Worm (Caenorhabditis elegans): ENCODE measurements around the gene gldi-8.
A peak's percentile ranks its signal among the peaks of the same experiment; 100 is the strongest.

The gldi-8 gene

ce11 chrIII:12608220-12608958, 8.9 kb upstream of the gldi-8 start, which contains the start of gene epc-1:
TSS of gene epc-1 (minus strand) at chrIII:12608586.
- TF ChIP-seq T22C8.4 (GFP tag; IDR thresholded peaks at IDR 0.05), result no peak
- TF ChIP-seq klf-2 (GFP tag; conservative IDR thresholded peaks at IDR 0.05), result 0 out of 2 replicates have a peak, but pooled peaks have one; percentile 13
- peak; percentile 48; the same call in 1 of the 2 replicates for TF ChIP-seq flt-1 (GFP tag; IDR thresholded peaks at IDR 0.05)
- 0 out of 2 replicates have a peak, but pooled peaks have one; percentile 7 for TF ChIP-seq ztf-23 (GFP tag; IDR thresholded peaks at IDR 0.05)
- no peak for TF ChIP-seq ztf-29 (GFP tag; IDR thresholded peaks at IDR 0.05)
- TF ChIP-seq tab-1 (GFP tag; IDR thresholded peaks at IDR 0.05), result no peak
- TF ChIP-seq med-1 (GFP tag; optimal IDR thresholded peaks at IDR 0.05; ENCODE audit: insufficient read depth), result no peak
- peak; percentile 76 for TF ChIP-seq cog-1 (tag; optimal IDR thresholded peaks at IDR 0.05)
- no peak for TF ChIP-seq ref-1 (GFP tag; conservative IDR thresholded peaks at IDR 0.05)

ce11 chrIII:12607302-12607701, 7.8 kb upstream of the gldi-8 start:
- 0 out of 2 replicates have a peak, but pooled peaks have one; percentile 9 for TF ChIP-seq klf-2 (GFP tag; conservative IDR thresholded peaks at IDR 0.05)
- no peak for TF ChIP-seq cog-1 (tag; optimal IDR thresholded peaks at IDR 0.05)

DNA sequence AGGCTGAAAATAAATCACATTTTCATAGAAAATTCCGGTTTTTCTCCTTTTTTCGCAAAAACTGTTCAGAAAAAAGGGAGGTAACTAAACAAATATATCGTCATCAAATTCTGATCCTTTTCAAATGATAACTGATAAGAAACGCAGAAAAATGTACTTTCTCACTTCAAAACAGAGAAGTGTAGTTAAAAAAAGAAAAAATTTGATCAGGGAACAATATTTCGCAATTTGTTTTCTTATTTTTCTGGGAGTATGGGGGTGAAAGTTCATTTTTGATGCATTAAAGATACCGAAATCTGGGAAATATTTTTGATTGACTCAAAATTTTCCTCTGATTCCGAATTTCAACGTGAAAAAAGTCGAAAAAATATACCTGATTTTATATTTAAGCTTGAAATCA, 6.6 kb upstream of the gldi-8 start:
- no peak for TF ChIP-seq klf-2 (GFP tag; conservative IDR thresholded peaks at IDR 0.05)
- TF ChIP-seq ztf-29 (GFP tag; IDR thresholded peaks at IDR 0.05), result no peak
- TF ChIP-seq flt-1 (GFP tag; IDR thresholded peaks at IDR 0.05), result no peak
- no peak for TF ChIP-seq T22C8.4 (GFP tag; IDR thresholded peaks at IDR 0.05)
- TF ChIP-seq ref-1 (GFP tag; conservative IDR thresholded peaks at IDR 0.05), result no peak
- no peak for TF ChIP-seq med-1 (GFP tag; optimal IDR thresholded peaks at IDR 0.05; ENCODE audit: insufficient read depth)
- TF ChIP-seq ztf-23 (GFP tag; IDR thresholded peaks at IDR 0.05), result no peak
- TF ChIP-seq tab-1 (GFP tag; IDR thresholded peaks at IDR 0.05), result no peak
- no peak for TF ChIP-seq cog-1 (tag; optimal IDR thresholded peaks at IDR 0.05)

ce11 chrIII:12602070-12602469, 2.5 kb upstream of the gldi-8 start:
- TF ChIP-seq ref-1 (GFP tag; conservative IDR thresholded peaks at IDR 0.05) (no peak), ztf-29 (GFP tag; IDR thresholded peaks at IDR 0.05) (no peak), cog-1 (tag; optimal IDR thresholded peaks at IDR 0.05) (no peak), flt-1 (GFP tag; IDR thresholded peaks at IDR 0.05) (no peak), ztf-23 (GFP tag; IDR thresholded peaks at IDR 0.05) (no peak), klf-2 (GFP tag; conservative IDR thresholded peaks at IDR 0.05) (no peak), T22C8.4 (GFP tag; IDR thresholded peaks at IDR 0.05) (no peak), tab-1 (GFP tag; IDR thresholded peaks at IDR 0.05) (no peak), med-1 (GFP tag; optimal IDR thresholded peaks at IDR 0.05; ENCODE audit: insufficient read depth) (no peak)

ce11 chrIII:12598418-12599330, 855 bp downstream of the gldi-8 start:
- TF ChIP-seq ztf-29 (GFP tag; IDR thresholded peaks at IDR 0.05), result no peak
- no peak for TF ChIP-seq tab-1 (GFP tag; IDR thresholded peaks at IDR 0.05)
- TF ChIP-seq cog-1 (tag; optimal IDR thresholded peaks at IDR 0.05), result peak; percentile 45
- no peak for TF ChIP-seq klf-2 (GFP tag; conservative IDR thresholded peaks at IDR 0.05)
- no peak for TF ChIP-seq med-1 (GFP tag; optimal IDR thresholded peaks at IDR 0.05; ENCODE audit: insufficient read depth)
- no peak; the same call in 1 of the 2 replicates for TF ChIP-seq flt-1 (GFP tag; IDR thresholded peaks at IDR 0.05)
- TF ChIP-seq T22C8.4 (GFP tag; IDR thresholded peaks at IDR 0.05), result peak; percentile 82
- TF ChIP-seq ref-1 (GFP tag; conservative IDR thresholded peaks at IDR 0.05), result no peak
- peak; percentile 61 for TF ChIP-seq ztf-23 (GFP tag; IDR thresholded peaks at IDR 0.05)

DNA sequence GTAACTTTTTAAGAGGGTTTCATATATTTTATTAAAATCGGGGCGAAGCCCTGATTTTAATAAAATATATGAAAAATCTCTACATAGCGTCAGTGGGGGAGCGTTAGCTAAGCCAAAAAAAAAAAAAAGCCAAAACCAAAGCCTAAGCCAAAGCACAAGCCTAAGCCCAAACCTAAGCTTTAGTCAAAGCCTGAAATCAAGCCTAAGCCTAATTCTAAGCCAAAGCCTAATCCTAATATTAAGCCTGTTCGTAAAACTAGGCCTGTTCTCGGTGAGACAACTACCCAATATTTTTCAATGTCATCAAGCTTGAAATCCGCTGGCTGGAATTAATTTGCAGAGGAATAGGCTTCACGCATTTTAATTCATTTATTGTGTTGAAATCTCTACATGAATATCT, 3.9 kb downstream of the gldi-8 start:
- no peak for TF ChIP-seq ztf-23 (GFP tag; IDR thresholded peaks at IDR 0.05)
- no peak for TF ChIP-seq ztf-29 (GFP tag; IDR thresholded peaks at IDR 0.05)
- no peak for TF ChIP-seq flt-1 (GFP tag; IDR thresholded peaks at IDR 0.05)
- TF ChIP-seq tab-1 (GFP tag; IDR thresholded peaks at IDR 0.05), result no peak
- TF ChIP-seq T22C8.4 (GFP tag; IDR thresholded peaks at IDR 0.05), result no peak
- no peak for TF ChIP-seq med-1 (GFP tag; optimal IDR thresholded peaks at IDR 0.05; ENCODE audit: insufficient read depth)
- no peak for TF ChIP-seq cog-1 (tag; optimal IDR thresholded peaks at IDR 0.05)

DNA sequence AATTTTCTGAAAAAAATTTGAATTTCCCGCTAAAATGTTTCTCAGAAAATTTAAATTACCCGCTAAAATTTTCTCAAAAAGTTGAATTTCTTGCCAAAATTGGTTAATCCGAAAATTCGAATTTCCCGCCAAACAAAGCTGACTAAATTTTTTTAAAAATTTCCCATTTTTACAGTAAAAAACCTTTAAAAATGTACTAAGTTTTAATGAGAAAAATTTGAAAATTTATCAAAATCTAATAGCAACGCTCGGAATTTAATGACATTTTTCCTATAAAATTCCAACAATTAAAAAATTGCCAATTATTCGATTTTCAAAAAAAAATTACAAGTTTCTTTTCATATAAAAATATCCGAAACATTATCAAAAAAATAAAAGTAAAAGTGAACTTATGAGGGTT, 7.6 kb downstream of the gldi-8 start:
- TF ChIP-seq T22C8.4 (GFP tag; IDR thresholded peaks at IDR 0.05) (no peak), ref-1 (GFP tag; conservative IDR thresholded peaks at IDR 0.05) (no peak), ztf-23 (GFP tag; IDR thresholded peaks at IDR 0.05) (no peak)

DNA sequence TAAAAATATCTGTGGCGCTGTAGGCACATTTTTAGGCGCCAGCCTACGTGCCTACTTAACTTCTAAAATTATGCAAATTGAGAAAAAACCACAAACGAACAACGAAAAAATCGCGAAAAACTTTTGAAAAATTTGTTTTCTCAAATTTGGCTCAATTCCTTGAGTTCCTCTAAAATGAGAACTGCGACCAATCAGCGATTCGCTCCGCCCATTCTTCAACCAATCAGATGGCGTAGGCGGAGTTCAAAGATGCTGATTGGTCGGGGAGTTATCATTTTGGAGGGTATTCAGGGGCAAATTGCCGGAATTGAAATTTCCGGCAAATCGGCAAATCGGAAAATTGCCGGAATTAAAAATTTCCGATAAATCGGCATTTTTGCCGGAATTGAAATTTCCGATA, 13.7 kb downstream of the gldi-8 start:
- TF ChIP-seq ztf-23 (GFP tag; IDR thresholded peaks at IDR 0.05) (0 out of 2 replicates have a peak, but pooled peaks have one; percentile 6), flt-1 (GFP tag; IDR thresholded peaks at IDR 0.05) (no peak)

DNA sequence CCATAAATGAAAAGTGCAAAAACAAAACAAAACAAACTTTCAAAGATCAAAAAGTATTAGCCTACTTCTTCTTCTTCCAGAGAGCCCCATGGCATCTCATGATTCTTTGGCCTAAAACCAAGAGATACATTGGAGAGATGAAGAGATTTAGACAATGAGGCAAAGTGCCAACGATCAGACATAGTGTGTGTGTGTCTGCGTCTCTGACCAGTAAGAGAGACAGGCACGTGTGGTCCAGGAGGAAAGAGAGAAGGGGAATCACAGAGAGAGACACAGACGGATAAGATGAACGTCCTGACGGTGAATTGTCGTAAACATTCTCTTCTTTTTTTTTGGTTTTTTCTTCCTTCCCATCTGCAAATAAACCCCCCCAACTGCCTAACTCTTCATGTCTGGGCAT, 16.1 kb downstream of the gldi-8 start:
- TF ChIP-seq flt-1 (GFP tag; IDR thresholded peaks at IDR 0.05) (0 out of 2 replicates have a peak, but pooled peaks have one; percentile 41), ref-1 (GFP tag; conservative IDR thresholded peaks at IDR 0.05) (peak; percentile 77), med-1 (GFP tag; optimal IDR thresholded peaks at IDR 0.05; ENCODE audit: insufficient read depth) (no peak), T22C8.4 (GFP tag; IDR thresholded peaks at IDR 0.05) (no peak), cog-1 (tag; optimal IDR thresholded peaks at IDR 0.05) (peak; percentile 82)
